Worm (Caenorhabditis elegans): ENCODE results near the gene lips-1.

ce11 chrX:12545100-12545499 lies 52.5 kb downstream of the lips-1 start:
- TF ChIP-seq nhr-77 (tag; optimal IDR thresholded peaks at IDR 0.05) (no peak), lin-39 (tag; optimal IDR thresholded peaks at IDR 0.05) (no peak), elt-1 (tag; optimal IDR thresholded peaks at IDR 0.05) (no peak), blmp-1 (tag; optimal IDR thresholded peaks at IDR 0.05; ENCODE audit: insufficient read depth) (no peak), skn-1 (tag; optimal IDR thresholded peaks at IDR 0.05) (no peak), elt-3 (tag; optimal IDR thresholded peaks at IDR 0.05) (no peak), lsy-2 (tag; optimal IDR thresholded peaks at IDR 0.05) (no peak), zag-1 (tag; optimal IDR thresholded peaks at IDR 0.05) (no peak), mab-5 (tag; optimal IDR thresholded peaks at IDR 0.05) (no peak), sem-4 (tag; optimal IDR thresholded peaks at IDR 0.05) (no peak), fos-1 (tag; optimal IDR thresholded peaks at IDR 0.05) (no peak)

All from whole organism, L2 larva.